Fruit fly (Drosophila melanogaster): ENCODE data around the gene Son.

DNA sequence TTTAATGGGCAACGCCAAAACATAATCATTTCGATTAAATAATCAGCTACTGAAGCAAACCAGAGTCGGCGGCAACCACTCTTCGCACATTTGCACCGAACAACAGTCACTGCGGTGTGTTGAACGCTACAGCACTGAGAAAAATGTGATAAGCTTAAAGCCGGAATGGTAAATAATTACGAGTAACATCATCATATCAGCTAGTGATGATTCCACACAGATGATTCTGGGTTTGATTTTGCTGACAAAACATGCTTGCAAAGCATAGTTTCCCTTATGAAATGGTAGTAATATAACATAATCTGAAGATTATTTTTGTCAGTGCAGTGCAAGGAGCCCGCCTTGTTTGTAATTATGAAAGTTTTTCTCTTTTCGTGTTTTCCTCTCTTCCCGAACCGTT lies 20.3 kb downstream of the Son start:
- TF ChIP-seq CTCF (optimal IDR thresholded peaks at IDR 0.05), result no peak
- TF ChIP-seq CG8478 (optimal IDR thresholded peaks at IDR 0.05), result no peak

All from S2 (cell line).